Worm (Caenorhabditis elegans): ENCODE results near the gene rpoa-12.

rpoa-12 gene

DNA sequence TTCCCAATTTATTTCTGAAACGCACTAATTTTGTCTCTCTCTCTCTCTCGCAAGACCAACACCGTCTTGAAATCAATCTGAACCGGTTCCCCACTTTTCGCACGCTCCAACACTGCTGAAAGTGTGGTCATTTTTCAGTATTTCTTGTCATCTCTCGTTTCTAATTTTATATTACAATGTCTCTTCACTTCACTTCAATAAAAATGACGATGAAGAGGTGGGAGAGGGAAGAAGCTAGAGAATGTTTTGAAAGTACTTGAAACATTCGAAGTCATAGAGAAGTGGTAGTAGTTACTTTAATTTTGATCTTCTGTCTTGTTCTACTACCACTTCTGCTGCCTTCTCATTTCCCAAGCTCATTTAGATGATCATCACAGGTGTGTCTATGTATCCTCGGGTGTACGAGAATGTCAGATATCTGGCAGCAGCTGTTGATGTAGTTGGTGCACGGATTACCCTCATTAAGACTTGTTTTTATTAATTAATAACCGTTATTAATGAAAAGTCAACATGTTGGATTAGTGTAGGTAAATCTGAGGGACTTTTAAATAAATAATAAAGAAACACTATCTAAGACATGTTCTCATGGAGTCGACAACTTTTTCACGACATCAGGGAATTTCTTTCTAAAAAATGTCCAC lies 15.1 kb upstream of the rpoa-12 start:
- TF ChIP-seq cog-1 (tag; optimal IDR thresholded peaks at IDR 0.05) (no peak), klf-2 (GFP tag; conservative IDR thresholded peaks at IDR 0.05) (no peak), med-1 (GFP tag; optimal IDR thresholded peaks at IDR 0.05; ENCODE audit: insufficient read depth) (no peak), flt-1 (GFP tag; IDR thresholded peaks at IDR 0.05) (no peak), tab-1 (GFP tag; IDR thresholded peaks at IDR 0.05) (no peak), T22C8.4 (GFP tag; IDR thresholded peaks at IDR 0.05) (no peak), ztf-29 (GFP tag; IDR thresholded peaks at IDR 0.05) (no peak), ztf-23 (GFP tag; IDR thresholded peaks at IDR 0.05) (no peak), ref-1 (GFP tag; conservative IDR thresholded peaks at IDR 0.05) (no peak)

DNA sequence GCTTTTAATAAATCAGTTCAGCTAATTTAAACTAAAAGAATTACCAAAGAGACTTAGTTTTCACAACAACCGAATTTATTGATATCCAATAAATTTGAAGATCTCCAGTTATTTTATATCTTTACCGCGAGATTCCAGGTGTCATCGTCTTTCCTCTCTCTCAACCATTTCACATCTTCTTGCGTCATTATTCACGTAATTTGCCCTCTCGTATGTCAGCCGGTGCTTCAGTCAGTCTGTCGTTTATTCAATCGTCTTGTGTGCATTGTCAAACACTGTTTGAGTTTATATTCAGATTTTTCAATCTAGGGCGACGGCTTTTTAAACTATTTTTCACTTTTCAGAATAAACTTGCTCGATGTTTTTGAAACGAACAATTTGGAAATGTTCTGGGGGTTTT lies 14.3 kb upstream of the rpoa-12 start:
- no peak for TF ChIP-seq ztf-29 (GFP tag; IDR thresholded peaks at IDR 0.05)
- TF ChIP-seq T22C8.4 (GFP tag; IDR thresholded peaks at IDR 0.05), result no peak
- TF ChIP-seq med-1 (GFP tag; optimal IDR thresholded peaks at IDR 0.05; ENCODE audit: insufficient read depth), result no peak
- TF ChIP-seq ztf-23 (GFP tag; IDR thresholded peaks at IDR 0.05), result no peak
- no peak for TF ChIP-seq ref-1 (GFP tag; conservative IDR thresholded peaks at IDR 0.05)
- no peak for TF ChIP-seq klf-2 (GFP tag; conservative IDR thresholded peaks at IDR 0.05)
- TF ChIP-seq flt-1 (GFP tag; IDR thresholded peaks at IDR 0.05), result no peak
- TF ChIP-seq cog-1 (tag; optimal IDR thresholded peaks at IDR 0.05), result no peak

DNA sequence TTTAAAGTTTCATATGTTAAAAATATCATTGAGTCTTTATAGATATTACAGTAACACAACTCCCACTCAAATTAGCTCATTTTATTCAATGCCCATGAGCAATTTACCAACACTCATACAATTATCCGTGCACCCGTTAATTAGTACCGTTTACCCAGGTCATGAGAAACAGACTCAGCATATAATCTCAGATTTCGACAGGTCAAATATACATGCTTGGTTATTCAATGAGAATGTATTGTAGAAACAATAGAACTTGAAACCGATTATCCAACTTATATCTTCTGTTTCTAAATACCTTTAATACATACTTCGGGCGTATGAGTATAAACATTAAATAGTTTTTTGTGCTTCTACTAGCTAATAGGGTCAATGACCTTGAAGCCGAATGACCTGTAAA lies 13.1 kb upstream of the rpoa-12 start:
- TF ChIP-seq tab-1 (GFP tag; IDR thresholded peaks at IDR 0.05) (no peak), klf-2 (GFP tag; conservative IDR thresholded peaks at IDR 0.05) (no peak), flt-1 (GFP tag; IDR thresholded peaks at IDR 0.05) (no peak), med-1 (GFP tag; optimal IDR thresholded peaks at IDR 0.05; ENCODE audit: insufficient read depth) (no peak), ref-1 (GFP tag; conservative IDR thresholded peaks at IDR 0.05) (no peak), ztf-23 (GFP tag; IDR thresholded peaks at IDR 0.05) (no peak), cog-1 (tag; optimal IDR thresholded peaks at IDR 0.05) (no peak), ztf-29 (GFP tag; IDR thresholded peaks at IDR 0.05) (no peak), T22C8.4 (GFP tag; IDR thresholded peaks at IDR 0.05) (no peak)

DNA sequence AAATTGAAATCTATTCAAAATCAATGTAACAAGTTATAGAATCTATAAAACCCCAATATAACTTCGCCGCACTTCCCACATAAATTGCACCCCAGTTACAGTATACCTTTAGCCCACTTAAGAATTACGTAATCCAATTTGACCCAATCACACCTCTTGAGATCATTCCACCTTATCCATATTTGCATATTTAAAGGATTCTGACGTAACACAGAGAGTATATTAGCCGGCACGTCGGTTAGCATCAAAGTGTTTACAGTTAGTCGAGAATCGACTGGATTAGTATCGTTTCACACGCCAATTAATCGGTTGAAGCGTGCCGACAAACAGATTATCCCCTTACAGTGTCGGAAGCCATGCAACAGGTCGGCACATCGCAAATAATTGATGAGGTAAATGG lies 10.5 kb upstream of the rpoa-12 start:
- TF ChIP-seq flt-1 (GFP tag; IDR thresholded peaks at IDR 0.05), result no peak
- no peak for TF ChIP-seq klf-2 (GFP tag; conservative IDR thresholded peaks at IDR 0.05)
- no peak for TF ChIP-seq med-1 (GFP tag; optimal IDR thresholded peaks at IDR 0.05; ENCODE audit: insufficient read depth)
- TF ChIP-seq T22C8.4 (GFP tag; IDR thresholded peaks at IDR 0.05), result no peak
- no peak for TF ChIP-seq ref-1 (GFP tag; conservative IDR thresholded peaks at IDR 0.05)
- TF ChIP-seq tab-1 (GFP tag; IDR thresholded peaks at IDR 0.05), result no peak
- TF ChIP-seq ztf-23 (GFP tag; IDR thresholded peaks at IDR 0.05), result no peak
- TF ChIP-seq cog-1 (tag; optimal IDR thresholded peaks at IDR 0.05), result no peak
- no peak for TF ChIP-seq ztf-29 (GFP tag; IDR thresholded peaks at IDR 0.05)

DNA sequence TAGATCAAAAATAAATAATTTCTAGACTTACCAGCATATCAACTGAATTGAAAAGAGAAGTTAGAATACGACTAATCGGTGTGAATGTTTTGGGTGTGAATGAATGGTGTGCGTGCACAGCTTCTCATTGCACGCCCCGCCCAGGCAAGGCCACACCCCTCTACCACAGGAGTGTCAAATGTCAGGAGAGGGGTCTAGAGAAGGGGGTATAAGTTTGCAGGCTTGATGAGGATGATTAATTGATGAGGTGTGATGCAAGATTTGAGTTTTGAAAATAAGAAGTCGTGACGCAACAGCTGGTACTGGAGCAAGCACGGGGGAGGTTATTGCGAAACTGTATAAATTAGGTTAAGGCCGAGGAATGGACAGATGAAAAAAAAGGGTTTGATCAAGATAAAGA lies 9.2 kb upstream of the rpoa-12 start, which contains the start of gene egl-1:
Gene egl-1 (minus strand): TSS at position 101 of the 400 bp plus-strand sequence.
- TF ChIP-seq T22C8.4 (GFP tag; IDR thresholded peaks at IDR 0.05) (no peak), ztf-29 (GFP tag; IDR thresholded peaks at IDR 0.05) (no peak), cog-1 (tag; optimal IDR thresholded peaks at IDR 0.05) (no peak), klf-2 (GFP tag; conservative IDR thresholded peaks at IDR 0.05) (no peak), ref-1 (GFP tag; conservative IDR thresholded peaks at IDR 0.05) (no peak), med-1 (GFP tag; optimal IDR thresholded peaks at IDR 0.05; ENCODE audit: insufficient read depth) (no peak), ztf-23 (GFP tag; IDR thresholded peaks at IDR 0.05) (no peak), tab-1 (GFP tag; IDR thresholded peaks at IDR 0.05) (no peak)

DNA sequence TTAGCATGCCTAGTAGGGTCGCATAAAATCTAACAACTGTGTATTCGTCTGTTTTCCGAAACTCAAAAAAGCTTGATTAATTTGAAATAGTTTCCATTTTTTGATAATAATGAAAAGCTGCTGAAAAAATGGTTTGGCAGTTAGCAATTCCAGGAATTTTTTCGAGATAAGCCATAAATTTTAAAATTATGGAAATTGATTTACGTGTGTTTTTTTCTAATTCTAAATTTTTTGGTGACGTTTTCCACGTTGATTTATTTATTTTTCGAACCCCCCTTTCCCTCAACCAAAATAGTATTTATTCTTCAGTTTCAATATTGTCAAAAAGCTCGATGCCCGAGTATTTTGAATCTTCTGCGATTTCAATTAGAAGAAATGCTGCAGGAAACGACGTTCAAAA lies 5.8 kb upstream of the rpoa-12 start, which contains the start of gene F23B12.1:
Gene F23B12.1 (plus strand): TSS at position 301 of the 400 bp plus-strand sequence.
- TF ChIP-seq cog-1 (tag; optimal IDR thresholded peaks at IDR 0.05), result no peak
- TF ChIP-seq T22C8.4 (GFP tag; IDR thresholded peaks at IDR 0.05), result no peak
- no peak for TF ChIP-seq ztf-23 (GFP tag; IDR thresholded peaks at IDR 0.05)
- TF ChIP-seq flt-1 (GFP tag; IDR thresholded peaks at IDR 0.05), result no peak
- no peak for TF ChIP-seq med-1 (GFP tag; optimal IDR thresholded peaks at IDR 0.05; ENCODE audit: insufficient read depth)
- no peak for TF ChIP-seq ref-1 (GFP tag; conservative IDR thresholded peaks at IDR 0.05)
- no peak for TF ChIP-seq klf-2 (GFP tag; conservative IDR thresholded peaks at IDR 0.05)
- no peak for TF ChIP-seq tab-1 (GFP tag; IDR thresholded peaks at IDR 0.05)
- TF ChIP-seq ztf-29 (GFP tag; IDR thresholded peaks at IDR 0.05), result no peak

DNA sequence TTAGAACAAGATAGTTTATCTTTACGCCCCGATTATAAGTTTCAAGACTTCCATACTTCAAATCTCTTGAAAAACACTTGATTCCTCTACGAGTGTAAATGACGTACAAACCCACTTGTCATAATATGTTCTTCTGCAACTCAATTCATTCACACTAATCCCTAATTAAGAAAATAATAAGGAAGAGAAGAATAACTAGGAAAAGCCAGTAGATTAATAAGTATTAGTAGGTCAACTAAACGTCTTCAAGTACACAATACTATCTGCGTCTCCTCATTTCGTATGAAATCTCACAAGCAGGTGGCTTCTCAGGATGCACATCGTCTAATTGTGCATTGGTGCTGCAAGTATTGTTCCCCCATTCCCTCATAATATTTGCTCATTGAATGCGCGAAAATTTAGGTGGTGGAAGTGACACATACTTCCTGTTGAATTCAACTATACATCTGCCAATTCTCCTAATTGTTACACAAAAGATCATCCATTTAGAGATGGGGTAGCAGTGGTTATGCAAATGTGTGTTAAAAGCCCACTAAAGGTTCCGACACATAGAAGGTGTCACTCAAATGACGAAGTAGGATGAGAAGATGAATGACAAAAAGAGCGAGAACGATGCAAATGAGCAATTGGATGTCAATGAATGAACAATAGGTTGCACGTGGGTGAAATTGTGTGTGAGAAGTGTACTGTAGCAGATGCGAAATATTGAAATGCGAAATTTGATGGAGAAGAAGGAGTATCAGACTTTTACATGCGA lies 4.1 kb upstream of the rpoa-12 start:
- TF ChIP-seq T22C8.4 (GFP tag; IDR thresholded peaks at IDR 0.05) (no peak), med-1 (GFP tag; optimal IDR thresholded peaks at IDR 0.05; ENCODE audit: insufficient read depth) (no peak), tab-1 (GFP tag; IDR thresholded peaks at IDR 0.05) (no peak), ztf-29 (GFP tag; IDR thresholded peaks at IDR 0.05) (no peak), ztf-23 (GFP tag; IDR thresholded peaks at IDR 0.05) (no peak), klf-2 (GFP tag; conservative IDR thresholded peaks at IDR 0.05) (no peak), flt-1 (GFP tag; IDR thresholded peaks at IDR 0.05) (no peak), cog-1 (tag; optimal IDR thresholded peaks at IDR 0.05) (no peak), ref-1 (GFP tag; conservative IDR thresholded peaks at IDR 0.05) (no peak)

DNA sequence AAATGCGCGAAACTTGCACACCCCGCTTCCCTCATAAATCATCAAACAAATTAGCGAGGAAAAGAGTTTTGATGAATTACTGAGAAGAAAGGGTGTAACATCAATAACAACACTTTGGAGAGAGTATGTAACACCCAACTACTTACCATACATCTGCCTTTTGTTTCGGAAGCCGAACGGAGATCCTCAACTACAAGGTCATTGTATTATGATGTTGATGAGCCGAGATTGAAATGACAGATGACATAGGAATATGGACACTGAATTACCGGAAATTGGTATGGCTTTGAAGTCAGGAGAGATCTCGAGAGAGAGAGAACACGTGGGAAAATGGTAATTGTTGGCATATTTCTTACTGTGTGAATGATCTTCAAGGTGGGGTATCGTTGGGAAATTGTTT lies 2.9 kb upstream of the rpoa-12 start:
- TF ChIP-seq cog-1 (tag; optimal IDR thresholded peaks at IDR 0.05) (no peak), med-1 (GFP tag; optimal IDR thresholded peaks at IDR 0.05; ENCODE audit: insufficient read depth) (no peak), ref-1 (GFP tag; conservative IDR thresholded peaks at IDR 0.05) (no peak), klf-2 (GFP tag; conservative IDR thresholded peaks at IDR 0.05) (no peak), flt-1 (GFP tag; IDR thresholded peaks at IDR 0.05) (no peak)

DNA sequence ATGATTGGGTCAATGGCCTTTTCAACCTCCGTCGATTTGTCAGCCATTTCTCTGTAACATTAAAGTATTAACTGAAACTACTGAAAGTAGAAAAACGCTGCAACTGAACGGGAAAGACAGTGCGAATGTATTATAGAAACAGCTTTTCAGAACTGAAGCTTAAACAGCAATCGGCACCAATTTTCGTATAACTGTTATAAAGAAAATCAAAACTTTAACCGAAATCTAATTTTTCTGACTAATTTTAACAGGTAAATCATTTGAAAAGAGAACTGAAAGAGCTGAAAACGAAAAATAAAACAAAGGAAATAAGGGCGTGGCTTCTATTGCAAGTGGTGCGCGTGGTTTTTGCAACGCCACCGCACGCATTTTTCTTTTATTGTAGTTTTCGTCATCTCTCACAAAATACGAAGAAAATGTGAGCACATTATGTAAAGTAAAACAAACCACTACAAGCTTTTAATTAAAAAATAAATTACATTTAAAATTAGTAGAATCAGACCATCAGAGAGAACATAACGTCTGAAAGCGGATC lies 1.9 kb upstream of the rpoa-12 start, which contains the start of gene rrsr-1:
Gene rrsr-1 (minus strand): TSS at position 51 of the 535 bp plus-strand sequence.
- TF ChIP-seq tab-1 (GFP tag; IDR thresholded peaks at IDR 0.05) (peak; percentile 54; the same call in 1 of the 2 replicates), ztf-29 (GFP tag; IDR thresholded peaks at IDR 0.05) (no peak), ztf-23 (GFP tag; IDR thresholded peaks at IDR 0.05) (peak; percentile 68; the same call in 1 of the 2 replicates), med-1 (GFP tag; optimal IDR thresholded peaks at IDR 0.05; ENCODE audit: insufficient read depth) (peak; percentile 65), ref-1 (GFP tag; conservative IDR thresholded peaks at IDR 0.05) (no peak), flt-1 (GFP tag; IDR thresholded peaks at IDR 0.05) (0 out of 2 replicates have a peak, but pooled peaks have one; percentile 41), klf-2 (GFP tag; conservative IDR thresholded peaks at IDR 0.05) (no peak)
